Fruit fly (Drosophila melanogaster) whole organism: ENCODE results near the gene Msh6.

Experiments used
- CG8478 ChIP-seq: fragments of >200 bp; optimal IDR thresholded peaks from 2 replicates; lab custom pipeline; 2018; ENCODE audit warnings: inconsistent platforms
- Dll ChIP-seq: fragments of >200 bp; optimal IDR thresholded peaks from 2 replicates; lab custom pipeline; 2017
- EcR ChIP-seq, 2 experiments: fragments of >200 bp; optimal IDR thresholded peaks; 2 replicates each; lab custom pipeline; 2017; ENCODE audit warnings: missing biosample characterization in 2 of 2, missing genetic modification characterization in 2 of 2, missing genetic modification reagents in 2 of 2
- pan ChIP-seq: fragments of >200 bp; optimal IDR thresholded peaks from 2 replicates; lab custom pipeline; 2017
- psq ChIP-seq: fragments of >200 bp; optimal IDR thresholded peaks from 2 replicates; lab custom pipeline; 2017
- usp ChIP-seq: fragments of >200 bp; optimal IDR thresholded peaks from 2 replicates; lab custom pipeline; 2017; ENCODE audit warnings: missing biosample characterization, missing genetic modification characterization, mixed read lengths

Gene Msh6

dm6 chr3L:15158330-15159114 is at the start of gene Msh6, which contains the start of gene Prp31:
Gene Msh6, minus strand, starts transcription at chr3L:15158562.
Gene Prp31, plus strand, starts transcription at chr3L:15159100.
- no peak for TF ChIP-seq psq (lab: Kevin White, UChicago)
- no peak for TF ChIP-seq Dll (lab: Kevin White, UChicago)

- no peak for TF ChIP-seq CG8478
- no peak for TF ChIP-seq usp (GFP tag; lab: Kevin White, UChicago)
- TF ChIP-seq Dll (lab: Kevin White, UChicago): no peak
- TF ChIP-seq EcR (GFP tag; optimal IDR thresholded peaks at IDR 0.05; lab: Kevin White, UChicago): no peak
- no peak for TF ChIP-seq psq (lab: Kevin White, UChicago)
- no peak for TF ChIP-seq pan (lab: Kevin White, UChicago)
These were observed 49.2 kb upstream of the Msh6 start, which contains the start of gene Prx1 for dm6 chr3L:15207544-15207943. Gene Prx1, plus strand, starts transcription at chr3L:15207844.

dm6 chr3L:15206058-15206457 is 47.7 kb upstream of the Msh6 start:
- no peak for TF ChIP-seq psq (lab: Kevin White, UChicago)
- no peak for TF ChIP-seq pan (lab: Kevin White, UChicago)
- TF ChIP-seq usp (GFP tag; lab: Kevin White, UChicago): no peak
- TF ChIP-seq EcR (GFP tag; optimal IDR thresholded peaks at IDR 0.05; lab: Kevin White, UChicago): no peak
- TF ChIP-seq Dll (lab: Kevin White, UChicago): no peak
- TF ChIP-seq CG8478: no peak

dm6 chr3L:15203585-15203984 is 45.2 kb upstream of the Msh6 start:
- TF ChIP-seq EcR (GFP tag; optimal IDR thresholded peaks at IDR 0.05; lab: Kevin White, UChicago): no peak
- TF ChIP-seq usp (GFP tag; lab: Kevin White, UChicago): no peak

dm6 chr3L:15203097-15203496 is 44.7 kb upstream of the Msh6 start:
- TF ChIP-seq CG8478: no peak
- no peak for TF ChIP-seq psq (lab: Kevin White, UChicago)
- no peak for TF ChIP-seq EcR (GFP tag; optimal IDR thresholded peaks at IDR 0.05; lab: Kevin White, UChicago)
- no peak for TF ChIP-seq Dll (lab: Kevin White, UChicago)
- TF ChIP-seq usp (GFP tag; lab: Kevin White, UChicago): no peak
- TF ChIP-seq pan (lab: Kevin White, UChicago): no peak

dm6 chr3L:15201351-15201750 is 43.0 kb upstream of the Msh6 start:
- TF ChIP-seq psq (lab: Kevin White, UChicago) (no peak), Dll (lab: Kevin White, UChicago) (no peak), pan (lab: Kevin White, UChicago) (no peak), EcR (GFP tag; optimal IDR thresholded peaks at IDR 0.05; lab: Kevin White, UChicago) (no peak), CG8478 (no peak), usp (GFP tag; lab: Kevin White, UChicago) (no peak)

dm6 chr3L:15200280-15200987 is 42.1 kb upstream of the Msh6 start:
- TF ChIP-seq Dll (lab: Kevin White, UChicago): no peak
- no peak for TF ChIP-seq CG8478
- TF ChIP-seq EcR (GFP tag; optimal IDR thresholded peaks at IDR 0.05; lab: Kevin White, UChicago): no peak
- TF ChIP-seq psq (lab: Kevin White, UChicago): no peak
- TF ChIP-seq pan (lab: Kevin White, UChicago): no peak
- TF ChIP-seq usp (GFP tag; lab: Kevin White, UChicago): no peak

- no peak for TF ChIP-seq pan (lab: Kevin White, UChicago)
- TF ChIP-seq EcR (GFP tag; optimal IDR thresholded peaks at IDR 0.05; lab: Kevin White, UChicago): no peak
- no peak for TF ChIP-seq usp (GFP tag; lab: Kevin White, UChicago)
- TF ChIP-seq Dll (lab: Kevin White, UChicago): no peak
- TF ChIP-seq psq (lab: Kevin White, UChicago): no peak
- no peak for TF ChIP-seq CG8478
These were observed 41.1 kb upstream of the Msh6 start for dm6 chr3L:15199216-15200090.

- TF ChIP-seq CG8478 (no peak), psq (lab: Kevin White, UChicago) (no peak), pan (lab: Kevin White, UChicago) (no peak), usp (GFP tag; lab: Kevin White, UChicago) (no peak), Dll (lab: Kevin White, UChicago) (no peak), EcR (GFP tag; optimal IDR thresholded peaks at IDR 0.05; lab: Kevin White, UChicago) (no peak)
These were observed 39.6 kb upstream of the Msh6 start for dm6 chr3L:15197978-15198377.

- TF ChIP-seq psq (lab: Kevin White, UChicago): no peak
- no peak for TF ChIP-seq EcR (GFP tag; optimal IDR thresholded peaks at IDR 0.05; lab: Kevin White, UChicago)
- TF ChIP-seq CG8478: no peak
- no peak for TF ChIP-seq pan (lab: Kevin White, UChicago)
- TF ChIP-seq Dll (lab: Kevin White, UChicago): no peak
- no peak for TF ChIP-seq usp (GFP tag; lab: Kevin White, UChicago)
These were observed 38.5 kb upstream of the Msh6 start for dm6 chr3L:15196711-15197320.

dm6 chr3L:15196189-15196588 is 37.8 kb upstream of the Msh6 start:
- no peak for TF ChIP-seq usp (GFP tag; lab: Kevin White, UChicago)
- TF ChIP-seq CG8478: no peak
- TF ChIP-seq Dll (lab: Kevin White, UChicago): peak; percentile 62
- no peak for TF ChIP-seq pan (lab: Kevin White, UChicago)
